Worm (Caenorhabditis elegans): Measurements from ENCODE around the gene cam-1.

ce11 chrII:9314733-9315132, 4.6 kb upstream of the cam-1 start:
- TF ChIP-seq mcd-1 (GFP tag; IDR thresholded peaks at IDR 0.05) (no peak), unc-130 (GFP tag; optimal IDR thresholded peaks at IDR 0.05) (no peak), F33H1.4 (GFP tag; IDR thresholded peaks at IDR 0.05) (no peak), nfya-1 (tag; optimal IDR thresholded peaks at IDR 0.05; ENCODE audit: borderline replicate concordance, insufficient read depth) (no peak), snpc-3.4 (tag; optimal IDR thresholded peaks at IDR 0.05) (no peak), sea-2 (GFP tag; IDR thresholded peaks at IDR 0.05) (no peak), nhr-80 (tag; optimal IDR thresholded peaks at IDR 0.05) (no peak), B0035.1 (tag; optimal IDR thresholded peaks at IDR 0.05) (no peak), C06A6.2 (GFP tag; conservative IDR thresholded peaks at IDR 0.05) (no peak), F22D6.2 (tag; optimal IDR thresholded peaks at IDR 0.05) (no peak)

All from whole organism, young adult.